Worm (Caenorhabditis elegans): ENCODE results near the gene C35D10.8.

The C35D10.8 gene

DNA sequence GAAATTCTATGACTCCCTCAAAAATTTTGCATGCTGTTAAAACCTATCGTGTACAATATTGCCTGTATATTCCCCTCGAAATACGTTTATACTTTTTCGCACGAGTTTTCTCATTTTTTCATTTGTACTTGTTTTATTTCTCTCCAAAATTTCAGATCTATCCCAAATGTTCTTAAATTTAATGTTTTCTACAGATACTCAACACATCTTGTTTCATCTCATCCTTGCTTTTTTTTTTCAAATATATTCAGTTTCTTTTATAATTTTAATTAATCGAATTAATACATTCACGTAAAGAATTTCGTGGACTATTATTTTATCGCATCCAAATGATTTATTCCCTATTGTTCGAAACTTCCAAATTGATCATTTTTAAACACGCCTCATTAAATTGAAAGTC lies at the start of gene C35D10.8:
Gene C35D10.8, plus strand, starts transcription at position 301 of the 400 bp plus-strand sequence.
- TF ChIP-seq unc-120 (tag; optimal IDR thresholded peaks at IDR 0.05; ENCODE audit: poor library complexity, severe bottlenecking) = no peak
- no peak for TF ChIP-seq mls-2 (tag; optimal IDR thresholded peaks at IDR 0.05)
- TF ChIP-seq ham-2 (GFP tag; optimal IDR thresholded peaks at IDR 0.05) = no peak
- TF ChIP-seq cnd-1 (tag; optimal IDR thresholded peaks at IDR 0.05) = no peak
- TF ChIP-seq nhr-237 (tag; optimal IDR thresholded peaks at IDR 0.05) = no peak
- TF ChIP-seq ceh-43 (GFP tag; optimal IDR thresholded peaks at IDR 0.05) = no peak
- no peak for TF ChIP-seq nhr-28 (tag; optimal IDR thresholded peaks at IDR 0.05)
- TF ChIP-seq elt-3 (tag; optimal IDR thresholded peaks at IDR 0.05) = no peak
- TF ChIP-seq mep-1 (tag; optimal IDR thresholded peaks at IDR 0.05) = no peak

DNA sequence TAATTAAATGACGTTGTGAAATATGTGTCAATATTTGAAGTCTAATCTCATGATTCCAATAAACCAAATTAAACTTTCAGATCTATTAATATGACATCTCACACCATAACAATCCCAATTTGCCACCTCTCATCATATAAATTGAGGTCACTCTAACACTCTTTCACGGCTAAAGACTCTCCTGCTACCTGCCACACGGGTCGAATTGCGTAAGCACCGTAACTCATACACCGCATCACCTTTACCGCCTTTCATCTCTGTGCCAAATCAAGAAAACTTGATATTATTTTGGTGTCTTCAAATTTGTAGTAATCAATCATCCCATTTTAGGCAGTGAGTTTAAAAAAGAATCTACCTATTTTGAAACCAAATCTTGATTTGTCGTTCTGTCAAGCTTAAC lies 48.7 kb upstream of the C35D10.8 start:
- no peak for TF ChIP-seq hlh-1 (tag; optimal IDR thresholded peaks at IDR 0.05)
- TF ChIP-seq nhr-2 (tag; optimal IDR thresholded peaks at IDR 0.05) = peak; percentile 95
- TF ChIP-seq unc-39 (tag; optimal IDR thresholded peaks at IDR 0.05) = no peak
- no peak for TF ChIP-seq mep-1 (tag; optimal IDR thresholded peaks at IDR 0.05)

DNA sequence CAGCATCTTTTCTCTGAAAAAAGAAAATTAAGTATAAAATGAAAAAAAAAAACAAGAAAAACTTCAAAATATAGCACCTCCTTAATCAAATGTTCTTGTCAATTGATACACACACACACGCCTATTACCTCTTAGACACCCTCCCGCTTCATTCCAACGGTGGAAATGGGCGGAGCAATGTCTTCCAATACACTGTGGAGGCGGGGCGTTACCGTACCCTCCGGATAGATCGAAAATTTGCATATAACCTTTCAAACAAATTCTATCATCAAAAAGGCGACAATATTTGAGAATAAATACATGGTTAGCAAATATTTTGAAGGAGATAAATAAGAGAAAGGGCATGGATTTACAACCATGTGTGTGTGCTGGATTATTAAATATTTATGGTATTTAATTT lies 46.9 kb upstream of the C35D10.8 start:
- TF ChIP-seq drap-1 (GFP tag; optimal IDR thresholded peaks at IDR 0.05) (no peak), pha-4 (tag; optimal IDR thresholded peaks at IDR 0.05) (no peak), lsy-2 (tag; optimal IDR thresholded peaks at IDR 0.05) (peak; percentile 87)

DNA sequence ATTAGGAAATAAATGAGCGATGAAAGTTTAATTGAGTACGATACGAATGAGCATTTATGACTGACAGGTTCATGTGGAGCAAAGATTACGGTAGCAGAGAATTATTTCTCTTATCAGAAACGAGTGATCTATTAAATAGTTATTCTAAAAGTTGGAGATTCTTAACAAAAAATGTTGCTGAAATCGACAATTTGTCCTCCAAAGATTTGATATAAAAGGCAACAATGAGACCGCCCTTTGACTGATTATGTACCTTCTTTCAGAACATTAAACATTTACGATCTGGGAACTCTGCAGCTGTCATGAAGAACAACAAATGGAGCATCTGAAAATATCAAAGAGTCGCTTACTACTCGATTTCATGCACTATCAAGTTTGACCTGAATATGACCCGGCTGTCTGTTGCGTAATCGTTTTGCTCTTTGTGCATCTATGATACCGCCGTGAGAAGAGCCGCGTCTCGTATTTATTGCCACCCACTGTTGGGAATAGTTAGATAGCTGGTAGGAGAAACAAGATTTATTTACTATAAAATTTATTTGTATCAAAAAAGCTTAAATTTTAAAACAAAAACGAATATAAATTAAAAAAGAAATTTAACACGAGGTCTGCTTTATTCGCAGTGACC lies 45.4 kb upstream of the C35D10.8 start, which contains the start of gene pal-1:
Gene pal-1, minus strand, starts transcription at position 51 of the 628 bp plus-strand sequence.
- TF ChIP-seq zip-8 (tag; optimal IDR thresholded peaks at IDR 0.05) = peak; percentile 60
- no peak for TF ChIP-seq elt-1 (tag; optimal IDR thresholded peaks at IDR 0.05; ENCODE audit: borderline replicate concordance, insufficient read depth)
- TF ChIP-seq nhr-2 (tag; optimal IDR thresholded peaks at IDR 0.05) = peak; percentile 53
- no peak for TF ChIP-seq snpc-4 (tag; optimal IDR thresholded peaks at IDR 0.05)

DNA sequence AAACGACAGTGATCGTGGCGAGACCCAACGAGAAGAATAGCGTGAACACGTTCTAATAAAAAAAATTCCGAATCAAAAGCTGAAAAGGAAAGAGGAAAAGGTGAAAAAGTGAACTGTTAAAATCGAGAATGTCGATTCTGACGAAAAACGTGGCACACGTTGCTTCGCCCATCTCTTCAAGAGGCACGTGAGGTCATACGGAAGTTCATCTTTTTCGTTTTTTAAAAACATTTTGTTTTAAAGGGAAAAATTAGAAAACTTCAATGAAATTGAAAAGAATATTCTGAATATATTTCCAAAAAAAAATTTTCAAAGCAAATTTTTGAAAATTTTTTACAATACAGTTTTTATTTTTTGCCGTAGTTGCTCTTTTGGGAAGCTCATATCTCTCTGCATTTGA lies 43.8 kb upstream of the C35D10.8 start, which contains the start of gene C38D4.7:
Gene C38D4.7, minus strand, starts transcription at position 101 of the 400 bp plus-strand sequence.
- TF ChIP-seq nhr-2 (tag; optimal IDR thresholded peaks at IDR 0.05) (no peak), pha-4 (tag; optimal IDR thresholded peaks at IDR 0.05) (no peak), lin-13 (tag; optimal IDR thresholded peaks at IDR 0.05) (no peak), mep-1 (tag; optimal IDR thresholded peaks at IDR 0.05) (no peak), lin-32 (GFP tag; optimal IDR thresholded peaks at IDR 0.05) (no peak)

DNA sequence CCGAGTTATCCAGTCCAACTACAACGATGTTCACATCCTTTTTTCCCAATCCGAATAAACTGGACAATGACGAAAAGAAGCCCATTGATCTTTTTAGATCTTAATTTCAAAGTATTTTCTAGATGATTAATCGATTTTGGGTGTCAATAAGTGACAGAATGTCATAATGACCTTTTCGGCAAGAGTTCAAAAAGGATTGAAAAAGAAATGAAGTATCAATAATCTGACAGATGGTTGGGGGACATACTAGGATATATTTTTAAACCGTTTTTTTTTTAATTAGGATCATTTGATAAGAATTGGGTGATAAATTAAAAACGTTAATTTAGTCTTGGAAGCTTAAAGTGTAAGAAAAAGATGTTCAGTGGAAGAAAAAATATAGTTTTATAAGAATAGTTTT lies 40.3 kb upstream of the C35D10.8 start, which contains the start of gene arl-6:
Gene arl-6, minus strand, starts transcription at position 101 of the 400 bp plus-strand sequence.
- TF ChIP-seq ceh-83 (GFP tag; optimal IDR thresholded peaks at IDR 0.05) (no peak), lsy-2 (tag; optimal IDR thresholded peaks at IDR 0.05) (no peak), ces-1 (GFP tag; optimal IDR thresholded peaks at IDR 0.05) (no peak), blmp-1 (tag; optimal IDR thresholded peaks at IDR 0.05) (no peak), sptf-1 (tag; optimal IDR thresholded peaks at IDR 0.05) (no peak), unc-39 (tag; optimal IDR thresholded peaks at IDR 0.05) (no peak), lin-32 (GFP tag; optimal IDR thresholded peaks at IDR 0.05) (no peak), bed-3 (GFP tag; optimal IDR thresholded peaks at IDR 0.05) (no peak), lin-13 (tag; optimal IDR thresholded peaks at IDR 0.05) (no peak), drap-1 (GFP tag; optimal IDR thresholded peaks at IDR 0.05) (no peak), ceh-43 (GFP tag; optimal IDR thresholded peaks at IDR 0.05) (no peak), hlh-1 (tag; optimal IDR thresholded peaks at IDR 0.05) (no peak), ham-2 (GFP tag; optimal IDR thresholded peaks at IDR 0.05) (no peak), mab-5 (tag; optimal IDR thresholded peaks at IDR 0.05) (no peak)

DNA sequence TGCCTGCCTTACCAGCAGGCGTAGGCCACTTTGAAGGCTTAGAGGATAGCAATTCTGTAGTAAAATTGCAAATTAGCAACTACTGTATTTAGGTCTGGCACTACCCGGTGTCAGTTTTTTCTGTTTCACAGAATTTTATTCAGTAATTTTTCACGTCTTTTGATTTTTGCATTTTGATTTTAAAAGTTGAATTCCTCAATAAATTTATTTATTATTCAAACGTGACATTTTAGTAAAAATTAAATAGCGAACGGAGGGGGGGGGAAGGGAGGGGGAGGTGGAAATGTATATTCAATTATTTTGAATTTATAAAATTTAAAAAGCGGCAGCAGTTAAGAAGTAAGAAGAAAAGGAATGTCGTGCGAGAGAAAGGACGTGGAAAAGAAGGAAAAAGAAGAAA lies 37.8 kb upstream of the C35D10.8 start, which contains the start of gene F26A1.4:
Gene F26A1.4, plus strand, starts transcription at position 301 of the 400 bp plus-strand sequence.
- TF ChIP-seq unc-62 (GFP tag; optimal IDR thresholded peaks at IDR 0.05) (no peak), snpc-4 (tag; optimal IDR thresholded peaks at IDR 0.05) (no peak), nhr-2 (tag; optimal IDR thresholded peaks at IDR 0.05) (no peak), mls-2 (tag; optimal IDR thresholded peaks at IDR 0.05) (no peak), blmp-1 (tag; optimal IDR thresholded peaks at IDR 0.05) (no peak), pha-4 (tag; optimal IDR thresholded peaks at IDR 0.05) (no peak), lin-13 (tag; optimal IDR thresholded peaks at IDR 0.05) (no peak), unc-39 (tag; optimal IDR thresholded peaks at IDR 0.05) (no peak), elt-1 (tag; optimal IDR thresholded peaks at IDR 0.05; ENCODE audit: borderline replicate concordance, insufficient read depth) (no peak), ceh-43 (GFP tag; optimal IDR thresholded peaks at IDR 0.05) (no peak), nhr-237 (tag; optimal IDR thresholded peaks at IDR 0.05) (no peak), cnd-1 (tag; optimal IDR thresholded peaks at IDR 0.05) (no peak), ztf-11 (tag; optimal IDR thresholded peaks at IDR 0.05) (no peak), nhr-76 (tag; optimal IDR thresholded peaks at IDR 0.05) (no peak), hlh-1 (tag; optimal IDR thresholded peaks at IDR 0.05) (no peak), ham-2 (GFP tag; optimal IDR thresholded peaks at IDR 0.05) (no peak), ceh-39 (tag; optimal IDR thresholded peaks at IDR 0.05) (no peak), sem-2 (GFP tag; optimal IDR thresholded peaks at IDR 0.05) (no peak), ces-1 (GFP tag; optimal IDR thresholded peaks at IDR 0.05) (no peak), nhr-12 (tag; optimal IDR thresholded peaks at IDR 0.05) (no peak)

All from whole organism, mixed stage, embryonic.